Worm (Caenorhabditis elegans) whole organism, L4 larva: ENCODE measurements around the gene C27H6.8.
A peak's percentile ranks its signal among the peaks of the same experiment; 100 is the strongest.

Source experiments
- T20F7.1 ChIP-seq: fragments of 200-800 bp; sonication (Bioruptor generic); optimal IDR thresholded peaks from 2 replicates; lab custom pipeline; 2018; ENCODE audit warnings: mild to moderate bottlenecking, missing genetic modification characterization, missing compliant biosample characterization
- T26A8.4 ChIP-seq: fragments of 200-800 bp; sonication (Bioruptor generic); IDR thresholded peaks from 2 replicates; pipeline ENCODE4 v1.3.6; 2022; ENCODE audit warnings: missing genetic modification characterization, missing compliant biosample characterization
- Y105C5A.15 ChIP-seq: fragments of 200-800 bp; sonication (Bioruptor generic); IDR thresholded peaks from 2 replicates; pipeline ENCODE4 v1.3.6; 2022; ENCODE audit warnings: missing genetic modification characterization, missing compliant biosample characterization
- Y5F2A.4 ChIP-seq: fragments of 200-800 bp; sonication (Bioruptor generic); optimal IDR thresholded peaks from 2 replicates; lab custom pipeline; 2018; ENCODE audit warnings: mild to moderate bottlenecking, missing genetic modification characterization, missing compliant biosample characterization
- ZK337.2 ChIP-seq: fragments of 200-800 bp; sonication (Bioruptor generic); IDR thresholded peaks from 2 replicates; pipeline ENCODE4 v1.3.6; 2022; ENCODE audit warnings: missing genetic modification reagents, missing genetic modification characterization, missing compliant biosample characterization
- aly-2 ChIP-seq: sonication (generic microtip); optimal IDR thresholded peaks from 2 replicates; lab custom pipeline; 2018; ENCODE audit warnings: missing biosample characterization, missing genetic modification characterization
- ama-1 ChIP-seq: fragments of 150-350 bp; optimal IDR thresholded peaks from 2 replicates; lab custom pipeline; 2014; ENCODE audit warnings: inconsistent platforms, mixed read lengths
- daf-16 ChIP-seq, 3 experiments: sonication (generic microtip); optimal IDR thresholded peaks; 2 replicates each; lab custom pipeline; 2016 to 2017; ENCODE audit warnings: missing genetic modification characterization in 3 of 3, missing genetic modification reagents in 3 of 3, mild to moderate bottlenecking in 2 of 3, missing compliant biosample characterization in 2 of 3, missing biosample characterization in 1 of 3, moderate library complexity in 1 of 3
- dmd-6 ChIP-seq: fragments of 200-800 bp; sonication (Bioruptor generic); IDR thresholded peaks from 2 replicates; pipeline ENCODE4 v1.3.6; 2022; ENCODE audit warnings: missing genetic modification reagents, missing genetic modification characterization, missing compliant biosample characterization
- dve-1 ChIP-seq: sonication (generic microtip); optimal IDR thresholded peaks from 2 replicates; lab custom pipeline; 2017; ENCODE audit warnings: antibody characterized with exemption, mild to moderate bottlenecking, missing genetic modification characterization, missing compliant biosample characterization; ENCODE audit not compliant: insufficient read depth
- fkh-10 ChIP-seq: fragments of 150-350 bp; optimal IDR thresholded peaks from 2 replicates; lab custom pipeline; 2014; ENCODE audit warnings: missing biosample characterization, missing genetic modification reagents, missing genetic modification characterization
- fos-1 ChIP-seq: fragments of 150-350 bp; optimal IDR thresholded peaks from 2 replicates; lab custom pipeline; 2014; ENCODE audit warnings: missing biosample characterization, missing genetic modification characterization
- gei-8 ChIP-seq: fragments of 200-800 bp; sonication (Bioruptor generic); optimal IDR thresholded peaks from 2 replicates; lab custom pipeline; 2018; ENCODE audit warnings: mild to moderate bottlenecking, missing genetic modification characterization, missing compliant biosample characterization
- hif-1 ChIP-seq, 2 experiments: sonication (generic microtip); optimal IDR thresholded peaks; 2 replicates each; lab custom pipeline; 2016 to 2017; ENCODE audit warnings: missing compliant biosample characterization in 2 of 2, missing genetic modification characterization in 2 of 2, missing genetic modification reagents in 2 of 2, missing genotype in 2 of 2, mild to moderate bottlenecking in 1 of 2
- hlh-11 ChIP-seq: fragments of 200-800 bp; sonication (Bioruptor generic); optimal IDR thresholded peaks from 2 replicates; lab custom pipeline; 2018; ENCODE audit warnings: mild to moderate bottlenecking, missing genetic modification characterization, missing compliant biosample characterization
- hlh-30 ChIP-seq: sonication (generic microtip); optimal IDR thresholded peaks from 2 replicates; lab custom pipeline; 2017; ENCODE audit warnings: antibody characterized with exemption, mild to moderate bottlenecking, missing genetic modification characterization, missing compliant biosample characterization; ENCODE audit not compliant: insufficient read depth
- jun-1 ChIP-seq: fragments of 150-350 bp; optimal IDR thresholded peaks from 2 replicates; lab custom pipeline; 2014; ENCODE audit warnings: missing biosample characterization, missing genetic modification reagents, missing genetic modification characterization
- lin-13 ChIP-seq: fragments of 150-350 bp; optimal IDR thresholded peaks from 2 replicates; lab custom pipeline; 2014; ENCODE audit warnings: missing biosample characterization, missing genetic modification reagents, missing genetic modification characterization
- lin-38 ChIP-seq: fragments of 200-800 bp; sonication (Bioruptor generic); IDR thresholded peaks from 2 replicates; pipeline ENCODE4 v1.3.6; 2022; ENCODE audit warnings: missing genetic modification reagents, missing genetic modification characterization, missing compliant biosample characterization
- lin-39 ChIP-seq: fragments of 150-350 bp; optimal IDR thresholded peaks from 2 replicates; lab custom pipeline; 2014; ENCODE audit warnings: missing biosample characterization, missing genetic modification reagents, missing genetic modification characterization
- lsy-2 ChIP-seq, 2 experiments: fragments of 150-350 bp in 1 of 2; sonication (generic microtip) in 1 of 2; optimal IDR thresholded peaks; 2 replicates each; lab custom pipeline; 2014 to 2017; ENCODE audit warnings: missing biosample characterization in 2 of 2, missing genetic modification characterization in 2 of 2
- madf-5 ChIP-seq, 2 experiments: fragments of 200-800 bp; sonication (Bioruptor generic); IDR thresholded peaks; 2 replicates each; pipeline ENCODE4 v1.3.6; 2022; ENCODE audit warnings: missing compliant biosample characterization in 2 of 2, missing genetic modification characterization in 2 of 2
- mdl-1 ChIP-seq, 2 experiments: fragments of 150-350 bp in 1 of 2; sonication (generic microtip) in 1 of 2; optimal IDR thresholded peaks; 2 replicates each; lab custom pipeline; 2014 to 2017; ENCODE audit warnings: missing biosample characterization in 2 of 2, missing genetic modification characterization in 2 of 2
- mep-1 ChIP-seq: fragments of 150-350 bp; sonication (generic microtip); optimal IDR thresholded peaks from 3 replicates; lab custom pipeline; 2014; ENCODE audit warnings: missing biosample characterization, missing genetic modification characterization
- mxl-2 ChIP-seq: fragments of 200-800 bp; sonication (Bioruptor generic); conservative IDR thresholded peaks from 2 replicates; pipeline ENCODE4 v1.3.6; 2022; ENCODE audit warnings: missing genetic modification reagents, missing genetic modification characterization, missing compliant biosample characterization
- nhr-102 ChIP-seq: sonication (generic microtip); optimal IDR thresholded peaks from 2 replicates; lab custom pipeline; 2016; ENCODE audit warnings: mild to moderate bottlenecking, missing genetic modification characterization, moderate library complexity, missing compliant biosample characterization
- nhr-11 ChIP-seq: fragments of 150-350 bp; optimal IDR thresholded peaks from 2 replicates; lab custom pipeline; 2014; ENCODE audit warnings: missing biosample characterization, missing genetic modification characterization
- nhr-237 ChIP-seq: sonication (generic microtip); optimal IDR thresholded peaks from 2 replicates; lab custom pipeline; 2017; ENCODE audit warnings: missing biosample characterization, missing genetic modification characterization
- nhr-25 ChIP-seq: sonication (generic microtip); optimal IDR thresholded peaks from 2 replicates; lab custom pipeline; 2017; ENCODE audit warnings: missing genetic modification characterization, mild to moderate bottlenecking, missing compliant biosample characterization, antibody characterized with exemption, moderate library complexity, borderline replicate concordance; ENCODE audit not compliant: insufficient read depth
- nhr-6 ChIP-seq: fragments of 150-350 bp; optimal IDR thresholded peaks from 2 replicates; lab custom pipeline; 2014; ENCODE audit warnings: missing biosample characterization, missing genetic modification characterization
- pha-4 ChIP-seq, 2 experiments: fragments of 150-350 bp in 1 of 2; fragments of 200-800 bp in 1 of 2; sonication (Bioruptor generic) in 1 of 2; IDR thresholded peaks in 1 of 2; optimal IDR thresholded peaks in 1 of 2; 2 replicates each; pipeline versions ENCODE4 v1.3.6 to Lab custom; 2014 to 2022; ENCODE audit warnings: missing genetic modification characterization in 2 of 2, missing genetic modification reagents in 2 of 2, missing biosample characterization in 1 of 2, missing compliant biosample characterization in 1 of 2
- rbr-2 ChIP-seq: sonication (generic microtip); optimal IDR thresholded peaks from 2 replicates; lab custom pipeline; 2016; ENCODE audit warnings: missing genotype, missing genetic modification characterization, missing compliant biosample characterization
- saeg-2 ChIP-seq: fragments of 200-800 bp; sonication (Bioruptor generic); IDR thresholded peaks from 2 replicates; pipeline ENCODE4 v1.3.6; 2022; ENCODE audit warnings: missing genetic modification reagents, missing genetic modification characterization, missing compliant biosample characterization
- sdz-12 ChIP-seq: fragments of 200-800 bp; sonication (Bioruptor generic); optimal IDR thresholded peaks from 2 replicates; lab custom pipeline; 2018; ENCODE audit warnings: mild to moderate bottlenecking, missing genetic modification characterization, missing compliant biosample characterization
- snpc-4 ChIP-seq: fragments of 150-350 bp; optimal IDR thresholded peaks from 2 replicates; lab custom pipeline; 2014; ENCODE audit warnings: missing biosample characterization, missing genetic modification characterization
- vab-7 ChIP-seq: fragments of 200-800 bp; sonication (Bioruptor generic); IDR thresholded peaks from 2 replicates; pipeline ENCODE4 v1.3.6; 2022; ENCODE audit warnings: missing genetic modification reagents, missing genetic modification characterization, missing compliant biosample characterization
- zfp-2 ChIP-seq: sonication (generic microtip); optimal IDR thresholded peaks from 2 replicates; lab custom pipeline; 2016; ENCODE audit warnings: mild to moderate bottlenecking, missing genetic modification characterization, missing compliant biosample characterization
- ztf-11 ChIP-seq: fragments of 150-350 bp; optimal IDR thresholded peaks from 2 replicates; lab custom pipeline; 2014; ENCODE audit warnings: missing biosample characterization, missing genetic modification characterization
- ztf-7 ChIP-seq: fragments of 150-350 bp; optimal IDR thresholded peaks from 2 replicates; lab custom pipeline; 2014; ENCODE audit warnings: missing biosample characterization, missing genetic modification characterization

Gene C27H6.8

DNA sequence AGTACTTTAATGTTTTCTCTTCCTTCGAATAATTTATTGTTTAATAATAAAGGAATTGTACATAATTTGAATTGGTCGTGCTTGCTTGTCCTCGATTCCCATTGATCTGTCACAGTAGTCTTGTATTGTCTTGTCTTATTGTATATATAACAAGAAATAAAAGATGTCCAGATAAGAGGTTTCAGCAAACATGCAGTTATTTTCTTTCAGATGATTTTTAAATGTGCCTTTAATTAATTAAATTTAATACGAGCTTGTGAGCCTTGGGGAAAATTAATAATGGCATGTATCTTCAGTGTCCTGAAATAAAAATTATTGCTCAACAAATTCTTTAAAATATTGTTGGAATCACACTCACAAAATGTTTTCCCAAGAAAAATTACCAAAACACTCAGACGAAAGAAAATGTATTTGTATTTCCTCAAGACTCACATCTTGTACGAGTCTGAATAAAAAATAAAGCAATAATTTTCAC is 35.5 kb upstream of the C27H6.8 start (continued):
- TF ChIP-seq saeg-2 (GFP tag; lab: Robert Waterston, UW) (no peak), aly-2 (tag; lab: Kevin White, UChicago) (peak; percentile 59), hlh-11 (tag; lab: Kevin White, UChicago) (no peak), lin-39 (tag; lab: Kevin White, UChicago) (no peak), daf-16 (GFP tag; optimal IDR thresholded peaks at IDR 0.05; lab: Kevin White, UChicago) (no peak), daf-16 (tag; optimal IDR thresholded peaks at IDR 0.05; lab: Kevin White, UChicago) (no peak), ztf-11 (tag; lab: Kevin White, UChicago) (no peak), T26A8.4 (GFP tag; lab: Robert Waterston, UW) (no peak), lin-38 (peak; percentile 46), ztf-7 (no peak), madf-5 (GFP tag; IDR thresholded peaks at IDR 0.05; lab: Robert Waterston, UW) (no peak), nhr-102 (no peak), mep-1 (tag; lab: Kevin White, UChicago) (no peak), mxl-2 (GFP tag; lab: Robert Waterston, UW) (no peak), Y5F2A.4 (no peak), Y105C5A.15 (GFP tag; lab: Robert Waterston, UW) (no peak), snpc-4 (tag; lab: Kevin White, UChicago) (no peak), nhr-25 (tag; lab: Kevin White, UChicago) (no peak), pha-4 (GFP tag; IDR thresholded peaks at IDR 0.05; lab: Robert Waterston, UW) (peak; percentile 45; the same call in 1 of the 2 replicates), pha-4 (tag; optimal IDR thresholded peaks at IDR 0.05; lab: Kevin White, UChicago) (no peak), nhr-6 (no peak), fkh-10 (GFP tag; lab: Kevin White, UChicago) (no peak), T20F7.1 (GFP tag; lab: Kevin White, UChicago) (no peak), fos-1 (tag; lab: Kevin White, UChicago) (no peak), jun-1 (tag; lab: Kevin White, UChicago) (no peak), gei-8 (peak; percentile 2), dve-1 (tag; lab: Kevin White, UChicago) (no peak), nhr-237 (tag; lab: Kevin White, UChicago) (no peak)

DNA sequence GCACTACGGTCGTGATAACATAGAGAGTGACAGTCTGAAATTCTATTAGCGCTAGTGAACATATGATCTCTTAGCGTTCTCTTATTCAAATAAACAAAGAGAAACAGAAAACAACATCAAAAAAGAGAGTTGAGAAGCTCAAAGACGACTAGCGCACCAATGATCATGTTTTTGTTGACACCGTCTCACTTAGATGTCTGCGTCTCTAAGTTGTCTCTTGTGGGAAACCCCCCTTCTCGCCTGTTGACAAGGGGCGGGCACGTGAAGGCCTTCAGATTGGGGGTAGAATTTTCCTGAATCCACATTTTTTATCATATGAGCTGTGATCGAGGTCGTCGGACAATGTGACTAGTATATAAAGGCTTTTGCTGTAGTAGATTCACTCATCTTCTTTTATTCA is 32.3 kb upstream of the C27H6.8 start:
- TF ChIP-seq daf-16 (GFP tag; optimal IDR thresholded peaks at IDR 0.05; lab: Kevin White, UChicago) (peak in 1 of 2 experiments; percentile 63), daf-16 (tag; optimal IDR thresholded peaks at IDR 0.05; lab: Kevin White, UChicago) (peak; percentile 85), hif-1 (tag; optimal IDR thresholded peaks at IDR 0.05; lab: Kevin White, UChicago) (peak in 1 of 2 experiments; percentile 36), dmd-6 (GFP tag; lab: Robert Waterston, UW) (peak; percentile 48; the same call in 1 of the 2 replicates), lin-38 (0 out of 2 replicates have a peak, but pooled peaks have one; percentile 13), Y105C5A.15 (GFP tag; lab: Robert Waterston, UW) (peak; percentile 48; the same call in 1 of the 2 replicates), rbr-2 (tag; lab: Kevin White, UChicago) (peak; percentile 58), vab-7 (GFP tag; lab: Robert Waterston, UW) (0 out of 2 replicates have a peak, but pooled peaks have one; percentile 20), zfp-2 (tag; lab: Kevin White, UChicago) (no peak), pha-4 (GFP tag; IDR thresholded peaks at IDR 0.05; lab: Robert Waterston, UW) (no peak), pha-4 (tag; optimal IDR thresholded peaks at IDR 0.05; lab: Kevin White, UChicago) (peak; percentile 73), nhr-11 (peak; percentile 36), nhr-237 (tag; lab: Kevin White, UChicago) (no peak), ama-1 (lab: Kevin White, UChicago) (peak; percentile 0), lin-13 (GFP tag; lab: Kevin White, UChicago) (no peak), hlh-11 (tag; lab: Kevin White, UChicago) (peak; percentile 64), lsy-2 (tag; optimal IDR thresholded peaks at IDR 0.05; lab: Kevin White, UChicago) (no peak), mdl-1 (tag; optimal IDR thresholded peaks at IDR 0.05; lab: Kevin White, UChicago) (peak; percentile 84 to 88), hlh-30 (peak; percentile 87), ZK337.2 (GFP tag; lab: Robert Waterston, UW) (no peak), sdz-12 (no peak)
